Worm (Caenorhabditis elegans) whole organism, late embryonic: ENCODE measurements around the gene gkow-1.

Experiments used
- ceh-6 ChIP-seq: fragments of 200-800 bp; sonication (Bioruptor generic); optimal IDR thresholded peaks from 2 replicates; lab custom pipeline; 2018; ENCODE audit warnings: mild to moderate bottlenecking, missing genetic modification characterization, missing compliant biosample characterization
- ets-4 ChIP-seq: sonication (generic microtip); optimal IDR thresholded peaks from 2 replicates; lab custom pipeline; 2016; ENCODE audit warnings: missing genetic modification characterization, missing compliant biosample characterization
- hlh-15 ChIP-seq: sonication (generic microtip); optimal IDR thresholded peaks from 2 replicates; lab custom pipeline; 2016; ENCODE audit warnings: missing genetic modification characterization, missing compliant biosample characterization
- pha-4 ChIP-seq: fragments of 150-350 bp; optimal IDR thresholded peaks from 2 replicates; lab custom pipeline; 2018; ENCODE audit warnings: missing biosample characterization, missing genetic modification reagents, missing genetic modification characterization
- pros-1 ChIP-seq: fragments of 150-350 bp; optimal IDR thresholded peaks from 2 replicates; lab custom pipeline; 2014; ENCODE audit warnings: missing biosample characterization, missing genetic modification reagents, missing genetic modification characterization
- ref-2 ChIP-seq: sonication (generic microtip); optimal IDR thresholded peaks from 2 replicates; lab custom pipeline; 2016; ENCODE audit warnings: missing genetic modification characterization, missing compliant biosample characterization
- sdc-2 ChIP-seq: sonication (generic microtip); optimal IDR thresholded peaks from 2 replicates; lab custom pipeline; 2016; ENCODE audit warnings: missing genotype, missing genetic modification characterization, missing compliant biosample characterization
- sox-2 ChIP-seq: fragments of 200-800 bp; sonication (Bioruptor generic); IDR thresholded peaks from 2 replicates; pipeline ENCODE4 v1.3.6; 2022; ENCODE audit warnings: missing genetic modification reagents, missing genetic modification characterization, missing compliant biosample characterization
- unc-42 ChIP-seq: sonication (generic microtip); optimal IDR thresholded peaks from 2 replicates; lab custom pipeline; 2016; ENCODE audit warnings: missing genotype, missing genetic modification characterization, missing compliant biosample characterization
- unc-55 ChIP-seq: sonication (generic microtip); optimal IDR thresholded peaks from 2 replicates; lab custom pipeline; 2017; ENCODE audit warnings: missing biosample characterization, missing genetic modification reagents, missing genetic modification characterization

DNA sequence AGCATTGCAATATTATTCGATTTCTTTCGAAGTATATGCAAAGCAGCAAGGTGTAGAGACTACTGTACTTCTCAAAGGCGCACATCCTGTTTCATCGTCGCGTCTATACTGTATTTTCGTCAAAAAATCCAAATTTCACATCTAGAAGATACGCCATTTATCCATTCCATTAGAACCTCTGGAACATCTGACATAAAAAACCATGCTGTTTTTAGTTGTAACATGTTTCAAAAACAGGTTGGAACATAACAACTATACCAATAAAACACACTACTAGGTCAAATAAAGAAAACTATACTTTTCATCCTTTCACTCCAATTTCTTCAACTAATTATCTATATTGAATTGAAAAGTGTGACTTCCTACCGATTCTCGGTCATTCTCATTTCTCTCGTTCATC is 2.4 kb downstream of the gkow-1 start, which contains the start of gene ugt-59:
- TF ChIP-seq hlh-15 (tag; lab: Kevin White, UChicago) (no peak), sdc-2 (tag; lab: Kevin White, UChicago) (no peak), ceh-6 (GFP tag; lab: Kevin White, UChicago) (no peak), unc-55 (GFP tag; lab: Kevin White, UChicago) (no peak), unc-42 (tag; lab: Kevin White, UChicago) (no peak), pha-4 (tag; lab: Kevin White, UChicago) (no peak), sox-2 (GFP tag; lab: Robert Waterston, UW) (no peak), ets-4 (tag; lab: Kevin White, UChicago) (no peak), ref-2 (tag; lab: Kevin White, UChicago) (no peak), pros-1 (tag; lab: Kevin White, UChicago) (no peak)
